Worm (Caenorhabditis elegans): ENCODE results near the gene srg-65.
A peak's percentile ranks its signal among the peaks of the same experiment; 100 is the strongest.

srg-65 gene

DNA sequence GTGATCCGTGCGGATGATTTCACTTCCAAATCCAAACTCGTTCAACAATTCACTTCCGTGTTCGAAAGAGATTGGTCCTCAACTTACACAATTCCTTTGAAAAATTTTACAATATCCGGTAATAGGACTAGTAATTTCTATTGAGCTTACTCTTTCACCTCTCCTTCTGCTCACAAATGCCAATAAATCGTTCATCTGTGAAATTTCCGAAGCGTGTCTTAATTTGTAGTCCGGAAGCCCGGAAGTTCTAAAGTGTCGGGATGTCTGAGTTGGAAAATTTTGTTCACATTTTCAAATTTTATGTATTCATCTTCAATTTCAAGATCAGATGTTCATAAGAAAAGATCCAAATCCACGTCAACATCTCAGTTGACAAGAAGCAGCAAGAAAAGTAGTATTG, 8.7 kb upstream of the srg-65 start, which contains the start of gene T05C3.2:
TSS of gene T05C3.2 (plus strand) at position 301 of the 400 bp plus-strand sequence.
- TF ChIP-seq Y55F3AM.14 (GFP tag; optimal IDR thresholded peaks at IDR 0.05) = no peak
- no peak for TF ChIP-seq nhr-21 (tag; optimal IDR thresholded peaks at IDR 0.05)
- TF ChIP-seq ztf-4 (tag; optimal IDR thresholded peaks at IDR 0.05) = no peak
- no peak for TF ChIP-seq fos-1 (tag; optimal IDR thresholded peaks at IDR 0.05)
- no peak for TF ChIP-seq elt-3 (tag; optimal IDR thresholded peaks at IDR 0.05)
- TF ChIP-seq ama-1 (optimal IDR thresholded peaks at IDR 0.05) = no peak
- TF ChIP-seq R02D3.7 (tag; optimal IDR thresholded peaks at IDR 0.05) = no peak
- TF ChIP-seq nhr-23 (tag; optimal IDR thresholded peaks at IDR 0.05) = no peak
- TF ChIP-seq sma-9 (GFP tag; optimal IDR thresholded peaks at IDR 0.05) = no peak
- no peak for TF ChIP-seq sma-9 (tag; optimal IDR thresholded peaks at IDR 0.05)
- no peak for TF ChIP-seq snpc-4 (tag; optimal IDR thresholded peaks at IDR 0.05)
- no peak for TF ChIP-seq ztf-11 (tag; optimal IDR thresholded peaks at IDR 0.05)
- no peak for TF ChIP-seq skn-1 (tag; optimal IDR thresholded peaks at IDR 0.05)
- TF ChIP-seq sma-3 (GFP tag; optimal IDR thresholded peaks at IDR 0.05) = no peak
- no peak for TF ChIP-seq sem-4 (tag; optimal IDR thresholded peaks at IDR 0.05)
- no peak for TF ChIP-seq F13H6.1 (tag; optimal IDR thresholded peaks at IDR 0.05)

DNA sequence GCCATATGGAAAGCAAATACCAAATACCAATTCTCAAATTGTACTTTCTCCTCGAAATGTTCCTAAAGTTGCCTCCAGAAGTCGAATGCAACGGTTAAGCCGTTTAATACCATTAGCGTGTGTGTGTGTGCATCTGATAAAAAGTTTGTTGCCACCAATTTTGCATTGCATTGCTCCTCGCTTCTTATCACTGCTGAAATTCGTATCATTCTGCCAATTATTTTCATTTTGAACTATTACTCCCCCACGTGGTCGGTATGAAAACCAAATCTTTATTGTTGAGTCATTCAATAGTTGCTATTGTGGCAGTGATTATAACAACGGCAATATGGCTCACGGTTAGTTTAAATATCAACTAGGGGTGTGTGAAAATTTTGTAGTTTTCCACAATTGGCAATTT, 5.4 kb upstream of the srg-65 start, which contains the start of gene T05C3.6:
TSS of gene T05C3.6 (plus strand) at position 241 of the 400 bp plus-strand sequence.
- TF ChIP-seq gmeb-1 (tag; optimal IDR thresholded peaks at IDR 0.05) (peak; percentile 20), dmd-4 (tag; optimal IDR thresholded peaks at IDR 0.05) (no peak), fos-1 (tag; optimal IDR thresholded peaks at IDR 0.05) (peak; percentile 89), lsy-2 (tag; optimal IDR thresholded peaks at IDR 0.05) (no peak), mab-5 (tag; optimal IDR thresholded peaks at IDR 0.05) (no peak), nhr-12 (tag; optimal IDR thresholded peaks at IDR 0.05) (no peak), egl-27 (tag; optimal IDR thresholded peaks at IDR 0.05) (no peak), crh-2 (tag; optimal IDR thresholded peaks at IDR 0.05) (peak; percentile 28), R02D3.7 (tag; optimal IDR thresholded peaks at IDR 0.05) (no peak), elt-3 (tag; optimal IDR thresholded peaks at IDR 0.05) (no peak)

DNA sequence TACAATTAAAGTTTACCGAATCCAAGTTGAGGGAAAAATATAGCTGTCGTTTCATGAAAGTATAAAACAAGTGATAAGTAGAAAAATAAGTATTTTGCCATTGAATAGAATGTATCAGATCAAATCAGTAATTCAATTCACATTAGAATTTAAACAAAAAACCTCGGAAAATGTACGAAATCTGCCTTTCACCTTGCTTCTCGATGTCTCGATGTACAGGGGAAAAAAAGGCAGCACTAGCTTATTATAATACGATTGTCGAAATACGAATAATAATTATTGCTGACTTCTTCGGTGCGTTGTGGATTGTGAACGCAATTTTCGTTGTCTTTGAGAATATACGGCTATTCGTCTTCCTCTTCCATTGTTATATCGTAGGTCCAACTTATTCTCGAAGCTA, 4.0 kb upstream of the srg-65 start, which contains the start of gene grl-18:
TSS of gene grl-18 (minus strand) at position 101 of the 400 bp plus-strand sequence.
- TF ChIP-seq peb-1 (tag; optimal IDR thresholded peaks at IDR 0.05) (no peak), egl-27 (tag; optimal IDR thresholded peaks at IDR 0.05) (no peak), lin-39 (tag; optimal IDR thresholded peaks at IDR 0.05) (no peak), nhr-21 (tag; optimal IDR thresholded peaks at IDR 0.05) (no peak), unc-39 (tag; optimal IDR thresholded peaks at IDR 0.05) (no peak), nhr-77 (tag; optimal IDR thresholded peaks at IDR 0.05) (no peak), ztf-11 (tag; optimal IDR thresholded peaks at IDR 0.05) (no peak), sem-4 (tag; optimal IDR thresholded peaks at IDR 0.05) (no peak), nhr-10 (tag; optimal IDR thresholded peaks at IDR 0.05) (no peak), F13H6.1 (tag; optimal IDR thresholded peaks at IDR 0.05) (no peak), dmd-4 (tag; optimal IDR thresholded peaks at IDR 0.05) (no peak), ztf-1 (GFP tag; conservative IDR thresholded peaks at IDR 0.05) (no peak), ZK546.5 (tag; optimal IDR thresholded peaks at IDR 0.05) (no peak)

DNA sequence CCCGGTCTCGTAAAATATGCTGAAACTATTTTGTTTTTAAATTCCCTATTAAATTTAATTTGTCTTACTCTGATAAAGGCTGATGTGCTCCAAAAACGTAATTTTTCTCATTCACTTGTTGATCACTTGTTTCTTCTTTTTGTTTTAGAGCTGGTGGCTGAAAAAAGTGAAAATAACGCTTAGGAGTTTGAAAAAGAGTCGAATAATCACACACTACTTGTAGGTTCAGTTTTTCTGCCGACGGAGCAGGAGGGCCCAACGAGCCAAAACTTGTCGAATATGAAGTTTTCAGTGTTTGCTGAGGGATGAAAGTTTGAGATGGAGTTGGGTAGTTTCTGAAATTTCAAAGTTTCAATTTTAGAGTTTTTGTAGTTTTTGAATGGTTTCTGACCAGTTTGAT, 2.4 kb upstream of the srg-65 start:
- no peak for TF ChIP-seq nhr-10 (tag; optimal IDR thresholded peaks at IDR 0.05)
- no peak for TF ChIP-seq skn-1 (tag; optimal IDR thresholded peaks at IDR 0.05)
- no peak for TF ChIP-seq ztf-1 (GFP tag; conservative IDR thresholded peaks at IDR 0.05)
- no peak for TF ChIP-seq mab-5 (tag; optimal IDR thresholded peaks at IDR 0.05)
- TF ChIP-seq elt-3 (tag; optimal IDR thresholded peaks at IDR 0.05) = no peak
- TF ChIP-seq sma-9 (GFP tag; optimal IDR thresholded peaks at IDR 0.05) = no peak
- TF ChIP-seq sma-9 (tag; optimal IDR thresholded peaks at IDR 0.05) = no peak
- TF ChIP-seq unc-55 (GFP tag; optimal IDR thresholded peaks at IDR 0.05) = no peak
- no peak for TF ChIP-seq mbf-1 (tag; optimal IDR thresholded peaks at IDR 0.05)
- TF ChIP-seq sma-3 (GFP tag; optimal IDR thresholded peaks at IDR 0.05) = no peak
- no peak for TF ChIP-seq nhr-21 (tag; optimal IDR thresholded peaks at IDR 0.05)

DNA sequence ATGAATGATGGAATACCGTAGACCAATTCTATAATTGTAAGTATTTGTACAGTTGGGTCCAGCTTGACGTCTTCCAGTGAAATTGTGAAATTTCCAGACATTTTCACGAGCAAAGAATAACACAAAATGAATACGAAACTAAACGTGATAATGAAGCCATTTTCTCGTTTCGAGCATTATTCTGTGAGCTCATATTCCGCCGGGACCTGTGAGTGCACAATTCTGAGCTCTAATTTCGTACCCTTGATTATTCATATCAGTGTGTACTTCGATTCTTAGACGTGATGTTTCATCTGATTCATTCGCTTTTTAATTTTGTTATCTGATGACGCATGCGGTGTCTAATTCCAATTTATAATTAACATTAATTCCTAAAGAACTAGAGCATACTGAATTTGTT, 2.5 kb downstream of the srg-65 start, which contains the start of gene srg-66:
TSS of gene srg-66 (minus strand) at position 101 of the 400 bp plus-strand sequence.
- TF ChIP-seq crh-2 (tag; optimal IDR thresholded peaks at IDR 0.05) = no peak
- TF ChIP-seq ZK546.5 (tag; optimal IDR thresholded peaks at IDR 0.05) = no peak
- no peak for TF ChIP-seq skn-1 (tag; optimal IDR thresholded peaks at IDR 0.05)
- no peak for TF ChIP-seq ama-1 (optimal IDR thresholded peaks at IDR 0.05)
- no peak for TF ChIP-seq lin-13 (GFP tag; optimal IDR thresholded peaks at IDR 0.05)
